Worm (Caenorhabditis elegans): ENCODE measurements around the gene F46C3.7.

- TF ChIP-seq tbx-37 (GFP tag; conservative IDR thresholded peaks at IDR 0.05): no peak
- TF ChIP-seq aly-1 (tag; optimal IDR thresholded peaks at IDR 0.05): no peak
- TF ChIP-seq hmbx-1 (tag; optimal IDR thresholded peaks at IDR 0.05): no peak
- no peak for TF ChIP-seq ceh-13 (GFP tag; optimal IDR thresholded peaks at IDR 0.05)
- TF ChIP-seq ama-1 (optimal IDR thresholded peaks at IDR 0.05): no peak
- no peak for TF ChIP-seq pes-1 (GFP tag; IDR thresholded peaks at IDR 0.05)
Measured at ce11 chrX:11481825-11482093, 41.9 kb downstream of the F46C3.7 start.
